Worm (Caenorhabditis elegans): ENCODE data around the gene Y39B6A.7.

Y39B6A.7 gene

DNA sequence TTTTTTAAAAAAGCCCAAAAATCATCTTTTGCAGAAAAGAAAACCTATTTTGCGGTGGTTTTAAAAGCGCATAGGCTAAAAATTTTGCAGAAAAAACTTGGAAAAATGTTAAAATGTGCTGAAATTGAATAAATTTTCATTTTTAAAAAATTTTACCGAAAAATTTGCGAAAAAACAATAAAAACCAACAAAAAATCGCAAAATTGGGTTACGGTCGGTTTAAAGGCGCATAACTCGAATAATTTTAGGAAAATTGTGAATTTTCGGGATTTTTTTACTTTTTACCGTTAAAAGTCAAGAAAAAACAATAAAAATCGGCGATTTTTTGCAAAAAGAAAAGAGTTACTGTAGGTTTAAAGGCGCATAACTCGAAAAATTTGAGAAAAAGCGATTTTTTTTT lies 23.7 kb downstream of the Y39B6A.7 start:
- TF ChIP-seq ref-1 (GFP tag; conservative IDR thresholded peaks at IDR 0.05) (no peak), klf-2 (GFP tag; conservative IDR thresholded peaks at IDR 0.05) (no peak), flt-1 (GFP tag; IDR thresholded peaks at IDR 0.05) (no peak), tab-1 (GFP tag; IDR thresholded peaks at IDR 0.05) (no peak), T22C8.4 (GFP tag; IDR thresholded peaks at IDR 0.05) (no peak), med-1 (GFP tag; optimal IDR thresholded peaks at IDR 0.05; ENCODE audit: insufficient read depth) (no peak), ztf-29 (GFP tag; IDR thresholded peaks at IDR 0.05) (no peak), cog-1 (tag; optimal IDR thresholded peaks at IDR 0.05) (no peak), ztf-23 (GFP tag; IDR thresholded peaks at IDR 0.05) (no peak)

DNA sequence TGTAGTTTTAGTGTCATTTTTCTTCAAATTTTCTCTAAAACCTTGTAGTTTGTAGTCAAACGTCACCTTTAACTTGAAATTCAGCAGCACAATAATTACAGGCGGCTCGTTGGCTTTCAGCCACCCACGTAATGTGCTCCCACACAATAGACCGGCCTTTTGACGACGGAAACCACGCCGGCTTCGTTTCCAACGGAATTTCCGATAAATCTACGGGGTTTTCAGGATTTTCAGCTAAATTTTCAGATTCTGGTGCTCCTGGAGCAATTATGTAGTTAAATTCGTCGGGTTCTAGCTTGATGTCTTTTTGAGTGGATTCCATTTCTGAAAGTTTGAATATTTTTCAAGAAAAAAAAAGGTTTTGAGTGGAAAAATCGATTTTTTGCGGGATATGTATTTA lies 24.4 kb downstream of the Y39B6A.7 start, which contains the start of gene bed-1:
Gene bed-1, minus strand, starts transcription at position 337 of the 400 bp plus-strand sequence.
- no peak for TF ChIP-seq tab-1 (GFP tag; IDR thresholded peaks at IDR 0.05)
- no peak for TF ChIP-seq ref-1 (GFP tag; conservative IDR thresholded peaks at IDR 0.05)
- TF ChIP-seq ztf-23 (GFP tag; IDR thresholded peaks at IDR 0.05) = no peak
- no peak for TF ChIP-seq cog-1 (tag; optimal IDR thresholded peaks at IDR 0.05)
- TF ChIP-seq flt-1 (GFP tag; IDR thresholded peaks at IDR 0.05) = no peak
- no peak for TF ChIP-seq klf-2 (GFP tag; conservative IDR thresholded peaks at IDR 0.05)
- TF ChIP-seq med-1 (GFP tag; optimal IDR thresholded peaks at IDR 0.05; ENCODE audit: insufficient read depth) = no peak
- no peak for TF ChIP-seq T22C8.4 (GFP tag; IDR thresholded peaks at IDR 0.05)
- no peak for TF ChIP-seq ztf-29 (GFP tag; IDR thresholded peaks at IDR 0.05)

DNA sequence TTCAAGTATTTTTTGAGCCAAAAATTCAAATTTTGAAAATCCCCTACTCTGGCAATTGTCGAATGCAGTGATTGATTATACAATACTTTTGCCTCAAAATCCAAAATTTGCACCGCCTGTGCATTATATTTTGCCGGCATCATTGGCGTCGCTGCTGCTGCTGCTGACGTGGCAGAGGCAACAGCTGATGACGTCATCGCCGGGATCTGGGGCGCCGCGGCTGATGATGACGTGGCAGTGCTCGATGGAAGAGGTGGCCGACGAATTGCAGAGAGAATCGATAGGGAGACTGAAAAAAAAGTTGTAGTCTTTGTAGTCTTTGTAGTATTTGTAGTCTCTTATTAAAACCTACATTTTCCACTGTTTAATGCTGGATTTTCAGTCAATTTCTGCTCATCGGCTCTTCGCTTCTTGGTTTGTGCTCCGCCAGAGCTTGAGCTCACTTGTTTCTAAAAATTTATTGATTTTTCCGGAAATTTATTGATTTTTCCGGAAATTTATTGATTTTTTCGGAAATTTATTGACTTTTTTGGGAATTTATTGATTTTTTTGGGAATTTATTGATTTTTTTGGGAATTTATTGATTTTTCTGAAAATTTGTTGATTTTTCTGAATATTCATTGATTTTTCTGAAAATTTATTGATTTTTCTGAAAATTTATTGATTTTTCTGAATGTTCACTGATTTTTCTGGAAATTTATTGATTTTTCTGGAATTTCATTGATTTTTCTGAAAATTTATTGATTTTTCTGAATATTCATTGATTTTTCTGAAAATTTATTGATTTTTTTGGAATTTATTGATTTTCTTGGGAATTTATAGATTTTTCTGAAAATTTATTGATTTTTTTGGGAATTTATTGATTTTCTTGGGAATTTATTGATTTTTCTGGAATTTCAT lies 28.0 kb downstream of the Y39B6A.7 start:
- TF ChIP-seq flt-1 (GFP tag; IDR thresholded peaks at IDR 0.05) = 0 out of 2 replicates have a peak, but pooled peaks have one; percentile 12
- TF ChIP-seq T22C8.4 (GFP tag; IDR thresholded peaks at IDR 0.05) = peak; percentile 84
- no peak for TF ChIP-seq cog-1 (tag; optimal IDR thresholded peaks at IDR 0.05)

DNA sequence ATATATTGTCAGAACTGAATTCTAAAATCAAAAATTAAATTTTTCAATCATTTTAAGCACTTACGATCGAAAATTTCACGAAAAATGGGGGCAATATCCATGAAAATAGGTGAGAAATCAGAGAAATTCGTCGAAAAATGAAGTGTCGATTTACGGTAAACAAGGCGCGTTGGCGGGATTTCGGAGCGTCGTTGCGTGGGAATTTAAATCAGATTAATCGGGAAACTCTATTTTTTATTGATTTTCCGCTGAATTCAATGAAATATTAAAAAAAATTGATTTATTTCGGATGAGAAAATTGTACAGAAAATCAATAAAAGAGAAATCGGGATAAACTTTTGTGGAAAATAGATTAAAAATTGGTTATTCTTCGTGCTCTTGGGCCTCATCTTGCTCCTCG lies 29.7 kb downstream of the Y39B6A.7 start, which contains the start of gene Y39B6A.13:
Gene Y39B6A.13, minus strand, starts transcription at position 166 of the 400 bp plus-strand sequence.
- TF ChIP-seq flt-1 (GFP tag; IDR thresholded peaks at IDR 0.05) = no peak
- peak; percentile 43; the same call in 1 of the 2 replicates for TF ChIP-seq T22C8.4 (GFP tag; IDR thresholded peaks at IDR 0.05)

DNA sequence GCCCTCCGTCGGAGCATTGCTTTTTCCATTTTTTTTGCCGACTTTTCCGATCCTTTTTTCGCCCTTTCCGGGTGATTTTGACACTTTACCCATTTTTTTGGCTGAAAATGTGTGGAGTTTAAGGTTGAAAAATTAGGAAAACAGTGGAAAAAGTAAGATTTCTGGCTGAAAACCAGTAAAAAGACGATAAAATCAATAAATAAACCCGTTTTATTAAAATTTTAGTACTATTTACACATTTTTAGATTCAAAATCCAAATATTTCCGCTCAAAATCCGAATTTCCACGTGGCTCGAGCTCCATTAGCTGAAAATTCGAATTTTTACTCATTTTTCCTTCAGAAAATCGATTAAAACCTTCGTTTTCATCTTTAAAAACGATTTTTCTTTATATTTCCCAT lies 30.6 kb downstream of the Y39B6A.7 start, which contains the start of gene pro-3:
Gene pro-3, minus strand, starts transcription at position 101 of the 400 bp plus-strand sequence.
- TF ChIP-seq T22C8.4 (GFP tag; IDR thresholded peaks at IDR 0.05) (no peak), ztf-29 (GFP tag; IDR thresholded peaks at IDR 0.05) (no peak), tab-1 (GFP tag; IDR thresholded peaks at IDR 0.05) (no peak), ztf-23 (GFP tag; IDR thresholded peaks at IDR 0.05) (no peak), flt-1 (GFP tag; IDR thresholded peaks at IDR 0.05) (no peak), ref-1 (GFP tag; conservative IDR thresholded peaks at IDR 0.05) (no peak), med-1 (GFP tag; optimal IDR thresholded peaks at IDR 0.05; ENCODE audit: insufficient read depth) (no peak), cog-1 (tag; optimal IDR thresholded peaks at IDR 0.05) (no peak), klf-2 (GFP tag; conservative IDR thresholded peaks at IDR 0.05) (no peak)

DNA sequence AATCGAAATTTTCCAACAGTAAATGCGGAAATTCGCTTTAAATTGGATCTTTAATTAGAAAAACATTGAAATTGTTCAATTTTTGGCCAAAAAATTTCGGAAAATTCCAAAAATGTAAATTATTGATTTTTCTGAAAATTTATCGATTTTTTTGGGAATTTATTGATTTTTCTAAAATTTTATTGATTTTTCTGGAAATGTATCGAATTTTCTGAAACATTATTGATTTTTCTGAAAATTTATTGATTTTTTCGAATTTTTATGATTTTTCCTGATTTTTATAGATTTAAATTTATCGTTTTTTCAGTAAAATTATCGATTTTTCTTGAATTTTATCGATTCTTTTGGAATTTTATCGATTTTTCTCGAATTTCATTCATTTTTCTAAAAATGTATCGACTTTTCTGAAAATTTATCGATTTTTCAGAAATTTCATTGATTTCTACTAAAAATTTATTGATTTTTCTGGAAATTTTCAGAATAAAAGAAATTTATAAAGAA lies 32.0 kb downstream of the Y39B6A.7 start:
- TF ChIP-seq cog-1 (tag; optimal IDR thresholded peaks at IDR 0.05) = no peak
- peak; percentile 89 for TF ChIP-seq T22C8.4 (GFP tag; IDR thresholded peaks at IDR 0.05)
- no peak for TF ChIP-seq tab-1 (GFP tag; IDR thresholded peaks at IDR 0.05)
- no peak for TF ChIP-seq med-1 (GFP tag; optimal IDR thresholded peaks at IDR 0.05; ENCODE audit: insufficient read depth)

DNA sequence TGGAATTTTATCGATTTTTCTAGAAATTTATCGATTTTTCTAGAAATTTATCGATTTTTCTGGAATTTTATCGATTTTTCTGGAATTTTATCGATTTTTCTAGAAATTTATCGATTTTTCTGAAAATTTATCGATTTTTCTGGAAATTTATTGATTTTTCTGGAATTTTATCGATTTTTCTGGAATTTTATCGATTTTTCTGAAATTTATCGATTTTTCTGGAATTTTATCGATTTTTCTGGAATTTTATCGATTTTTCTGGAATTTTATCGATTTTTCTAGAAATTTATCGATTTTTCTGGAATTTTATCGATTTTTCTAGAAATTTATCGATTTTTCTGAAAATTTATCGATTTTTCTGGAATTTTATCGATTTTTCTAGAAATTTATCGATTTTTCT lies 35.3 kb downstream of the Y39B6A.7 start:
- TF ChIP-seq T22C8.4 (GFP tag; IDR thresholded peaks at IDR 0.05) = peak; percentile 99

DNA sequence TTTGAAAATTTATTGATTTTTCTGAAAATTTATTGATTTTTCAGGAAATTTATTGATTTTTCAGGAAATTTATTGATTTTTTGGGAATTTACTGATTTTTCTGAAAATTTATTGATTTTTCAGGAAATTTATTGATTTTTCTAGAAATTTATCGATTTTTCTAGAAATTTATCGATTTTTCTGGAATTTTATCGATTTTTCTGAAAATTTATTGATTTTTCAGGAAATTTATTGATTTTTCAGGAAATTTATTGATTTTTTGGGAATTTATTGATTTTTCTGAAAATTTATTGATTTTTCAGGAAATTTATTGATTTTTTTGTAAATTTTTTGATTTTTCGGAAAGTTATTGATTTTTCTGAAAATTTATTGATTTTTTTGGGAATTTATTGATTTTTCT lies 36.4 kb downstream of the Y39B6A.7 start:
- peak; percentile 93 for TF ChIP-seq T22C8.4 (GFP tag; IDR thresholded peaks at IDR 0.05)

DNA sequence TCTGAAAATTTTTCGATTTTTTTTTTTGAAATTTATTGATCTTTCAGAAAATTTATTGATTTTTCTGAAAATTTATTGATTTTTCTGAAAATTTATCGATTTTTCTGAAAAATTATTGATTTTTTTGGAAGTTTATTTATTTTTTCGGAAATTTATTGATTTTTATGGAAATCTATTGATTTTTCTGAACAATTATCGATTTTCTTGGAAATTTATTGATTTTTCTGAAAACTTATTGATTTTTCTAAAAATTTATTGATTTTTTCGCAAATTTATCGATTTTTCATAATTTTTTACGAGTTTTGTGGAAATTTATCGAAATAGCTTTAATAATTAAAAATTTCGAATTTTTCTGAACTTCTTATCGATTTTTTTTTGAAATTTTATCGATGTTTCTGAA lies 41.9 kb downstream of the Y39B6A.7 start:
- no peak for TF ChIP-seq ztf-23 (GFP tag; IDR thresholded peaks at IDR 0.05)
- TF ChIP-seq klf-2 (GFP tag; conservative IDR thresholded peaks at IDR 0.05) = no peak
- no peak for TF ChIP-seq tab-1 (GFP tag; IDR thresholded peaks at IDR 0.05)
- TF ChIP-seq cog-1 (tag; optimal IDR thresholded peaks at IDR 0.05) = no peak
- no peak for TF ChIP-seq flt-1 (GFP tag; IDR thresholded peaks at IDR 0.05)
- peak; percentile 86 for TF ChIP-seq T22C8.4 (GFP tag; IDR thresholded peaks at IDR 0.05)

DNA sequence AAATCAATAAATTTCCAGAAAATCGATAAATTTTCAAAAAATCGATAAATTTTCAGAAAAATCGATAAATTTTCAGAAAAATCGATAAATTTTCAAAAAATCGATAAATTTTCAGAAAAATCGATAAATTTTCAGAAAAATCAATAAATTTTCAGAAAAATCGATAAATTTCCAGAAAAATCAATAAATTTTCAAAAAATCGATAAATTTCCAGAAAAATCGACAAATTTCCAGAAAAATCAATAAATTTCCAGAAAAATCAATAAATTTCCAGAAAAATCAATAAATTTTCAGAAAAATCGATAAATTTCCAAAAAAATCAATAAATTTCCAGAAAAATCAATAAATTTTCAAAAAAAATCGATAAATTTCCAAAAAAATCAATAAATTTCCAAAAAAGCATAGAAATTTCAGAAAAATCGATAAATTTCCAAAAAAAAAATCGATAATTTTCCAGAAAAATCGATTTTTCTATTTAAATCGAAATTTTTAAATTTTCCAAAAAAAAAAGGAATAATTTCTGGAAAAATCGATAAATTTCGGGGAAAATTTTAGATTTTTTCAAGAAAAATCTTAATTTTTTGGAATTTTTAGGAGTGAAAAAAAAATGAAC lies 47.3 kb downstream of the Y39B6A.7 start, which contains the start of gene zhp-4:
Gene zhp-4, minus strand, starts transcription at position 198 of the 613 bp plus-strand sequence.
- TF ChIP-seq T22C8.4 (GFP tag; IDR thresholded peaks at IDR 0.05) = peak; percentile 95

DNA sequence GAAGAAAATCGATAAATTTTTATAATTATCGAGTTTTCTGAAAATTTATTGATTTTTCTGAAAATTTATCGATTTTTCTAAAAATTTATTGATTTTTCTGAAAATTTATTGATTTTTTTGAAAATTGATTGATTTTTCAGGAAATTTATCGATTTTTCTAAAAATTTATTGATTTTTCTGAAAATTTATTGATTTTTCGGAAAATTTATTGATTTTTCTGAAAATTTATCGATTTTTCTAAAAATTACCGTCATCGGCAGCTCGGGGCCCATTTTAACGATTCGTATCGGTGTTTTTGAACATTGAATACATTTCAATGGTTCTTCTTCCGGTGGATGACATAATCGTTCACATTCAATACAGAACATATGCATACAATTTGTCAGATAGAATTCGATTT lies 48.3 kb downstream of the Y39B6A.7 start:
- TF ChIP-seq T22C8.4 (GFP tag; IDR thresholded peaks at IDR 0.05) = peak; percentile 88
